Fruit fly (Drosophila melanogaster) whole organism, prepupa: ENCODE data around the gene CG15550.

ENCODE experiments used
- CG10631 ChIP-seq: fragments of 200-800 bp; sonication (Bioruptor generic); optimal IDR thresholded peaks from 2 replicates; lab custom pipeline; 2016; ENCODE audit warnings: missing biosample characterization, missing genetic modification characterization
- CG11294 ChIP-seq: fragments of 200-800 bp; sonication (Bioruptor generic); IDR thresholded peaks from 2 replicates; pipeline ENCODE4 v1.3.6; 2022; ENCODE audit warnings: missing biosample characterization, missing genetic modification characterization
- CG32006 ChIP-seq: fragments of 200-800 bp; sonication (Bioruptor generic); optimal IDR thresholded peaks from 3 replicates; lab custom pipeline; 2017; ENCODE audit warnings: missing biosample characterization, mild to moderate bottlenecking, missing genetic modification characterization
- CG34406 ChIP-seq: fragments of 200-800 bp; sonication (Bioruptor generic); optimal IDR thresholded peaks from 3 replicates; lab custom pipeline; 2016; ENCODE audit warnings: missing biosample characterization, missing genetic modification characterization
- CG3919 ChIP-seq: fragments of 200-800 bp; sonication (Bioruptor generic); optimal IDR thresholded peaks from 3 replicates; lab custom pipeline; 2016; ENCODE audit warnings: missing biosample characterization, missing genetic modification characterization
- CG4318 ChIP-seq: fragments of 200-800 bp; sonication (Bioruptor generic); optimal IDR thresholded peaks from 3 replicates; lab custom pipeline; 2017; ENCODE audit warnings: missing biosample characterization, mild to moderate bottlenecking, missing genetic modification characterization
- CG6163 ChIP-seq: fragments of 200-800 bp; sonication (Bioruptor generic); IDR thresholded peaks from 3 replicates; pipeline ENCODE4 v1.3.6; 2022; ENCODE audit warnings: missing biosample characterization, missing genetic modification characterization
- CG6792 ChIP-seq: fragments of 200-800 bp; sonication (Bioruptor generic); optimal IDR thresholded peaks from 3 replicates; lab custom pipeline; 2016; ENCODE audit warnings: missing biosample characterization, missing genetic modification characterization
- CG6808 ChIP-seq: fragments of 200-800 bp; sonication (Bioruptor generic); optimal IDR thresholded peaks from 3 replicates; lab custom pipeline; 2017; ENCODE audit warnings: missing biosample characterization, missing genetic modification characterization, mild to moderate bottlenecking, moderate library complexity, missing genetic modification reagents
- CG6854 ChIP-seq: fragments of 200-800 bp; sonication (Bioruptor generic); optimal IDR thresholded peaks from 2 replicates; lab custom pipeline; 2017; ENCODE audit warnings: missing biosample characterization, mild to moderate bottlenecking, missing genetic modification characterization
- CG7368 ChIP-seq: fragments of 200-800 bp; sonication (Bioruptor generic); optimal IDR thresholded peaks from 3 replicates; lab custom pipeline; 2016; ENCODE audit warnings: missing biosample characterization, missing genetic modification characterization
- CG8319 ChIP-seq: fragments of 200-800 bp; sonication (Bioruptor generic); optimal IDR thresholded peaks from 3 replicates; lab custom pipeline; 2016; ENCODE audit warnings: missing biosample characterization, missing genetic modification characterization
- CG9139 ChIP-seq: fragments of 200-800 bp; sonication (Bioruptor generic); optimal IDR thresholded peaks from 3 replicates; lab custom pipeline; 2017; ENCODE audit warnings: missing biosample characterization, mild to moderate bottlenecking, missing genetic modification characterization
- Eip78C ChIP-seq: fragments of 200-800 bp; sonication (Bioruptor generic); peaks from one replicate; lab custom pipeline; 2016; ENCODE audit warnings: missing biosample characterization, missing genetic modification characterization
- Ets21C ChIP-seq: fragments of 200-800 bp; sonication (Bioruptor generic); optimal IDR thresholded peaks from 3 replicates; lab custom pipeline; 2016; ENCODE audit warnings: missing biosample characterization, missing genetic modification characterization
- Ets96B ChIP-seq: fragments of 200-800 bp; optimal IDR thresholded peaks from 2 replicates; lab custom pipeline; 2019; ENCODE audit warnings: missing biosample characterization, mild to moderate bottlenecking, missing genetic modification characterization, moderate library complexity
- Gug ChIP-seq: fragments of 200-800 bp; sonication (Bioruptor generic); IDR thresholded peaks from 2 replicates; pipeline ENCODE4 v1.3.6; 2022; ENCODE audit warnings: missing biosample characterization, missing genetic modification characterization
- Hr38 ChIP-seq: sonication (Bioruptor generic); optimal IDR thresholded peaks from 2 replicates; lab custom pipeline; 2016; ENCODE audit warnings: missing biosample characterization, missing genetic modification characterization
- Hr39 ChIP-seq: fragments of 200-800 bp; sonication (Bioruptor generic); optimal IDR thresholded peaks from 2 replicates; lab custom pipeline; 2016; ENCODE audit warnings: missing biosample characterization, missing genetic modification characterization
- Hr4 ChIP-seq: fragments of 200-800 bp; sonication (Bioruptor generic); optimal IDR thresholded peaks from 3 replicates; lab custom pipeline; 2016; ENCODE audit warnings: missing biosample characterization, missing genetic modification characterization
- Met ChIP-seq: fragments of 200-800 bp; sonication (Bioruptor generic); optimal IDR thresholded peaks from 3 replicates; lab custom pipeline; 2016; ENCODE audit warnings: missing biosample characterization, missing genetic modification characterization
- Smox ChIP-seq: fragments of 200-800 bp; sonication (Bioruptor generic); optimal IDR thresholded peaks from 3 replicates; lab custom pipeline; 2016; ENCODE audit warnings: missing biosample characterization, missing genetic modification characterization
- Sox14 ChIP-seq: fragments of 200-800 bp; sonication (Bioruptor generic); optimal IDR thresholded peaks from 3 replicates; lab custom pipeline; 2016; ENCODE audit warnings: missing biosample characterization, missing genetic modification characterization
- Sox15 ChIP-seq: fragments of 200-800 bp; sonication (Bioruptor generic); optimal IDR thresholded peaks from 3 replicates; lab custom pipeline; 2016; ENCODE audit warnings: missing biosample characterization, missing genetic modification characterization
- acj6 ChIP-seq: fragments of 200-800 bp; sonication (Bioruptor generic); optimal IDR thresholded peaks from 3 replicates; lab custom pipeline; 2016; ENCODE audit warnings: missing biosample characterization, missing genetic modification characterization
- dac ChIP-seq: fragments of 200-800 bp; sonication (Bioruptor generic); optimal IDR thresholded peaks from 2 replicates; lab custom pipeline; 2017; ENCODE audit warnings: missing biosample characterization, mild to moderate bottlenecking, missing genetic modification characterization
- fd59A ChIP-seq: fragments of 200-800 bp; sonication (Bioruptor generic); optimal IDR thresholded peaks from 2 replicates; lab custom pipeline; 2017; ENCODE audit warnings: missing biosample characterization, mild to moderate bottlenecking, missing genetic modification characterization, missing genetic modification reagents
- fd85E ChIP-seq: fragments of 200-800 bp; sonication (Bioruptor generic); optimal IDR thresholded peaks from 3 replicates; lab custom pipeline; 2016; ENCODE audit warnings: missing biosample characterization, missing genetic modification characterization
- lz ChIP-seq: fragments of 200-800 bp; sonication (Bioruptor generic); optimal IDR thresholded peaks from 3 replicates; lab custom pipeline; 2016; ENCODE audit warnings: missing biosample characterization, missing genetic modification characterization
- net ChIP-seq: fragments of 200-800 bp; sonication (Bioruptor generic); optimal IDR thresholded peaks from 3 replicates; lab custom pipeline; 2016; ENCODE audit warnings: missing biosample characterization, missing genetic modification characterization
- pdm3 ChIP-seq: fragments of 200-800 bp; sonication (Bioruptor generic); optimal IDR thresholded peaks from 3 replicates; lab custom pipeline; 2016; ENCODE audit warnings: missing biosample characterization, missing genetic modification characterization
- spab ChIP-seq: fragments of 200-800 bp; sonication (Bioruptor generic); optimal IDR thresholded peaks from 2 replicates; lab custom pipeline; 2017; ENCODE audit warnings: missing biosample characterization, mild to moderate bottlenecking, missing genetic modification characterization, missing genetic modification reagents
- ss ChIP-seq, 2 experiments: fragments of 200-800 bp; sonication (Bioruptor generic); optimal IDR thresholded peaks; 2 replicates in 1 of 2; 3 replicates in 1 of 2; lab custom pipeline; 2017 to 2018; ENCODE audit warnings: mild to moderate bottlenecking in 2 of 2, missing biosample characterization in 2 of 2, missing genetic modification characterization in 2 of 2, moderate library complexity in 1 of 2
- vri ChIP-seq: fragments of 200-800 bp; sonication (Bioruptor generic); optimal IDR thresholded peaks from 3 replicates; lab custom pipeline; 2016; ENCODE audit warnings: missing biosample characterization, mild to moderate bottlenecking, missing genetic modification characterization

CG15550 gene

dm6 chr3R:30937002-30937401 is at the start of gene CG15550:
Gene CG15550 (minus strand): TSS chr3R:30937102.
- no peak for TF ChIP-seq CG3919 (GFP tag; lab: Kevin White, UChicago)
- no peak for TF ChIP-seq Eip78C (GFP tag; lab: Kevin White, UChicago)
- no peak for TF ChIP-seq net (GFP tag; lab: Kevin White, UChicago)

DNA sequence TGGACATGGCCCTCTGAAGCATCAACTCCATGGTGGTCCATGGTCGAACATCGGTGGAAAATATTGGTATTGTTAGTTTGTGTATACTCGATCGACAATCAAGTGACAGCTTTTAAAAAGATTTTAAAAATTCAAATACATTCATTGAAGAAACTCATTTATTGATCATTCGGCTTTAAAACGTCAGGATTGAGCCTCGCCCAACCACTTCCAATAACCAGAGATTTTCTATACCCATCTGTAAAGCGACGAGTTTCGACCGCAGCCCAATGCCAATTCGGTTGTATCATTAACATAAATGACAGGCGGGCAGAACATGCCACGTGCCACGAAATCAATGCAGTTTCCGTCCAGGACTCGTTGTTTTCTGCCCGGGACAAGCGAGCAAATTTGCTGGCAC is 27.3 kb upstream of the CG15550 start, which contains the start of gene Ctr1C:
TSS of gene Ctr1C (minus strand) at position 101 of the 400 bp plus-strand sequence.
- no peak for TF ChIP-seq net (GFP tag; lab: Kevin White, UChicago)
- no peak for TF ChIP-seq Sox15 (GFP tag; lab: Kevin White, UChicago)
- no peak for TF ChIP-seq CG6163 (GFP tag; lab: Robert Waterston, UW)
- no peak for TF ChIP-seq ss (GFP tag; optimal IDR thresholded peaks at IDR 0.05; lab: Kevin White, UChicago)
- no peak for TF ChIP-seq CG8319
- no peak for TF ChIP-seq pdm3 (GFP tag; lab: Kevin White, UChicago)
- no peak for TF ChIP-seq CG3919 (GFP tag; lab: Kevin White, UChicago)
- TF ChIP-seq CG34406 (GFP tag; lab: Kevin White, UChicago) = no peak
- no peak for TF ChIP-seq spab (GFP tag; lab: Kevin White, UChicago)
- TF ChIP-seq vri (GFP tag; lab: Kevin White, UChicago) = no peak
- no peak for TF ChIP-seq CG32006
- TF ChIP-seq Smox (GFP tag; lab: Kevin White, UChicago) = no peak

- TF ChIP-seq lz (GFP tag; lab: Kevin White, UChicago) (no peak), CG9139 (GFP tag; lab: Kevin White, UChicago) (no peak), CG4318 (no peak)
These were observed 22.5 kb upstream of the CG15550 start, which contains the start of gene CG15548 for dm6 chr3R:30959400-30959799. Gene CG15548 (plus strand): TSS chr3R:30959700.

- TF ChIP-seq Sox14 (GFP tag; lab: Kevin White, UChicago) = no peak
- TF ChIP-seq Hr4 (GFP tag; lab: Kevin White, UChicago) = no peak
- TF ChIP-seq CG7368 = no peak
- no peak for TF ChIP-seq dac (GFP tag; lab: Kevin White, UChicago)
- TF ChIP-seq Gug (GFP tag; lab: Robert Waterston, UW) = no peak
- TF ChIP-seq fd59A (GFP tag; lab: Kevin White, UChicago) = no peak
- TF ChIP-seq CG8319 = no peak
- no peak for TF ChIP-seq CG6808 (GFP tag; lab: Kevin White, UChicago)
- no peak for TF ChIP-seq CG34406 (GFP tag; lab: Kevin White, UChicago)
- no peak for TF ChIP-seq ss (GFP tag; optimal IDR thresholded peaks at IDR 0.05; lab: Kevin White, UChicago)
- no peak for TF ChIP-seq fd85E (GFP tag; lab: Kevin White, UChicago)
- no peak for TF ChIP-seq Ets21C (GFP tag; lab: Kevin White, UChicago)
These were observed 9.4 kb upstream of the CG15550 start for dm6 chr3R:30946352-30946751.

DNA sequence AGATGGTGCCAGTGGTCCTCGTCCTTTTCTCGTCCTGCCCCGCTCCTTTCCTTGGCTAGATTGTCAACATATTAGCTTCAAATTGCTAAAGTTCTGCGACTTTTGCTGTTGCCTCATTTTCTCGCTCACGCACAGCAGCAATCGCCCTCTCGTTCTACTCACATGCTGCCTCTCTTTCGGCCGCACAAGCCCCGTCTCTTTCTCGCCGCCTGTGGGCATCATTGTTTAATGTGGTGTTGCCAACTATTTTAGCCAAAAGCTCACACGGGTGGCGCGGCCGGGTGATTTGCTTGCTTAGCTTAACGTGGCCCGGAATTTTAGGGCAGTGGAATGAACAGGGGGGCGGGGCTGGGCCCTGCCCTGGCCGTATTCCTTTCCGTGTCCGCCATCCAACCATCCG is 3.3 kb upstream of the CG15550 start:
- TF ChIP-seq CG10631 (no peak), acj6 (GFP tag; lab: Kevin White, UChicago) (no peak), Met (GFP tag; lab: Kevin White, UChicago) (no peak), vri (GFP tag; lab: Kevin White, UChicago) (no peak), CG11294 (GFP tag; lab: Robert Waterston, UW) (no peak), Hr39 (GFP tag; lab: Kevin White, UChicago) (no peak), Hr38 (GFP tag; lab: Kevin White, UChicago) (no peak), net (GFP tag; lab: Kevin White, UChicago) (no peak), ss (GFP tag; optimal IDR thresholded peaks at IDR 0.05; lab: Kevin White, UChicago) (no peak), CG6792 (no peak), CG6854 (GFP tag; lab: Kevin White, UChicago) (no peak), CG8319 (no peak), dac (GFP tag; lab: Kevin White, UChicago) (no peak), Ets96B (no peak), lz (GFP tag; lab: Kevin White, UChicago) (no peak), Eip78C (GFP tag; lab: Kevin White, UChicago) (no peak)
